Worm (Caenorhabditis elegans) whole organism, young adult: ENCODE data around the gene F26A1.1.
A peak's percentile ranks its signal among the peaks of the same experiment; 100 is the strongest.

Experiments
- B0261.1 ChIP-seq: sonication (generic microtip); optimal IDR thresholded peaks from 2 replicates; lab custom pipeline; 2016; ENCODE audit warnings: mild to moderate bottlenecking, missing genetic modification characterization, moderate library complexity, missing compliant biosample characterization
- D2030.7 ChIP-seq: fragments of 200-800 bp; sonication (Bioruptor generic); IDR thresholded peaks from 2 replicates; pipeline ENCODE4 v1.3.6; 2022; ENCODE audit warnings: missing genetic modification reagents, missing genetic modification characterization, missing compliant biosample characterization
- F22D6.2 ChIP-seq: sonication (generic microtip); optimal IDR thresholded peaks from 2 replicates; lab custom pipeline; 2016; ENCODE audit warnings: mild to moderate bottlenecking, missing genetic modification characterization, missing compliant biosample characterization
- F55B11.4 ChIP-seq: sonication (generic microtip); optimal IDR thresholded peaks from 2 replicates; lab custom pipeline; 2016; ENCODE audit warnings: missing compliant biosample characterization, missing genetic modification characterization, borderline replicate concordance; ENCODE audit not compliant: insufficient read depth
- Y53G8AR.9 ChIP-seq: fragments of 200-800 bp; sonication (Bioruptor generic); conservative IDR thresholded peaks from 2 replicates; pipeline ENCODE4 v1.3.6; 2022; ENCODE audit warnings: missing genetic modification reagents, missing genetic modification characterization, missing compliant biosample characterization
- Y79H2A.3 ChIP-seq: fragments of 200-800 bp; sonication (Bioruptor generic); conservative IDR thresholded peaks from 2 replicates; pipeline ENCODE4 v1.3.6; 2022; ENCODE audit warnings: missing genetic modification reagents, missing genetic modification characterization, missing compliant biosample characterization
- akir-1 ChIP-seq: fragments of 200-800 bp; sonication (Bioruptor generic); optimal IDR thresholded peaks from 2 replicates; lab custom pipeline; 2018; ENCODE audit warnings: mild to moderate bottlenecking, missing genetic modification characterization, moderate library complexity, missing compliant biosample characterization
- aptf-2 ChIP-seq: fragments of 200-800 bp; sonication (Bioruptor generic); conservative IDR thresholded peaks from 2 replicates; pipeline ENCODE4 v1.3.6; 2022; ENCODE audit warnings: missing genetic modification reagents, missing genetic modification characterization, missing compliant biosample characterization
- atf-7 ChIP-seq: sonication (generic microtip); optimal IDR thresholded peaks from 2 replicates; lab custom pipeline; 2017; ENCODE audit warnings: mild to moderate bottlenecking, missing genetic modification characterization, missing compliant biosample characterization
- athp-1 ChIP-seq: sonication (generic microtip); optimal IDR thresholded peaks from 2 replicates; lab custom pipeline; 2017; ENCODE audit warnings: mild to moderate bottlenecking, missing genetic modification characterization, missing compliant biosample characterization
- attf-3 ChIP-seq: fragments of 200-800 bp; sonication (Bioruptor generic); conservative IDR thresholded peaks from 2 replicates; pipeline ENCODE4 v1.3.6; 2022; ENCODE audit warnings: missing genetic modification reagents, missing genetic modification characterization, missing compliant biosample characterization
- bed-2 ChIP-seq: fragments of 200-800 bp; sonication (Bioruptor generic); IDR thresholded peaks from 2 replicates; pipeline ENCODE4 v1.3.6; 2022; ENCODE audit warnings: missing genetic modification reagents, missing genetic modification characterization, missing compliant biosample characterization
- ceh-79 ChIP-seq: sonication (generic microtip); optimal IDR thresholded peaks from 2 replicates; lab custom pipeline; 2017; ENCODE audit warnings: mild to moderate bottlenecking, missing genetic modification characterization, missing compliant biosample characterization
- ceh-91 ChIP-seq: fragments of 200-800 bp; sonication (Bioruptor generic); IDR thresholded peaks from 2 replicates; pipeline ENCODE4 v1.3.6; 2022; ENCODE audit warnings: missing genetic modification reagents, missing genetic modification characterization, missing compliant biosample characterization
- die-1 ChIP-seq: sonication (generic microtip); optimal IDR thresholded peaks from 2 replicates; lab custom pipeline; 2016; ENCODE audit warnings: missing genotype, mild to moderate bottlenecking, missing genetic modification characterization, missing compliant biosample characterization
- dox-1 ChIP-seq: fragments of 200-800 bp; sonication (Bioruptor generic); IDR thresholded peaks from 2 replicates; pipeline ENCODE4 v1.3.6; 2022; ENCODE audit warnings: missing genetic modification reagents, missing genetic modification characterization, missing compliant biosample characterization
- dpl-1 ChIP-seq: fragments of 150-350 bp; optimal IDR thresholded peaks from 2 replicates; lab custom pipeline; 2014; ENCODE audit warnings: missing biosample characterization, missing genetic modification reagents, missing genetic modification characterization
- efl-1 ChIP-seq: fragments of 150-350 bp; optimal IDR thresholded peaks from 2 replicates; lab custom pipeline; 2014; ENCODE audit warnings: missing biosample characterization, missing genetic modification reagents, missing genetic modification characterization
- ekl-4 ChIP-seq: fragments of 200-800 bp; sonication (Bioruptor generic); IDR thresholded peaks from 2 replicates; pipeline ENCODE4 v1.3.6; 2022; ENCODE audit warnings: missing genetic modification reagents, missing genetic modification characterization, missing compliant biosample characterization
- hlh-12 ChIP-seq: sonication (generic microtip); optimal IDR thresholded peaks from 2 replicates; lab custom pipeline; 2016; ENCODE audit warnings: missing genetic modification characterization, missing compliant biosample characterization
- hrde-1 ChIP-seq: sonication (generic microtip); optimal IDR thresholded peaks from 2 replicates; lab custom pipeline; 2016; ENCODE audit warnings: missing genetic modification characterization, mild to moderate bottlenecking, missing compliant biosample characterization, moderate library complexity, missing genotype, missing genetic modification reagents, borderline replicate concordance
- hsf-1 ChIP-seq: fragments of 200-800 bp; sonication (Bioruptor generic); IDR thresholded peaks from 2 replicates; pipeline ENCODE4 v1.3.6; 2022; ENCODE audit warnings: missing genetic modification reagents, missing genetic modification characterization, missing compliant biosample characterization
- let-526 ChIP-seq: fragments of 200-800 bp; sonication (Bioruptor generic); IDR thresholded peaks from 2 replicates; pipeline ENCODE4 v1.3.6; 2022; ENCODE audit warnings: missing genetic modification reagents, missing genetic modification characterization, missing compliant biosample characterization
- lin-26 ChIP-seq: fragments of 200-800 bp; sonication (Bioruptor generic); IDR thresholded peaks from 2 replicates; pipeline ENCODE4 v1.3.6; 2022; ENCODE audit warnings: missing genetic modification reagents, missing genetic modification characterization, missing compliant biosample characterization
- lin-40 ChIP-seq: sonication (generic microtip); optimal IDR thresholded peaks from 2 replicates; lab custom pipeline; 2016; ENCODE audit warnings: missing genetic modification characterization, mild to moderate bottlenecking, missing compliant biosample characterization, missing genotype, missing genetic modification reagents
- lin-54 ChIP-seq: fragments of 200-800 bp; sonication (Bioruptor generic); optimal IDR thresholded peaks from 2 replicates; lab custom pipeline; 2018; ENCODE audit warnings: mild to moderate bottlenecking, missing genetic modification characterization, missing compliant biosample characterization
- lir-1 ChIP-seq: fragments of 200-800 bp; sonication (Bioruptor generic); conservative IDR thresholded peaks from 2 replicates; pipeline ENCODE4 v1.3.6; 2022; ENCODE audit warnings: missing genetic modification reagents, missing genetic modification characterization, missing compliant biosample characterization
- lsl-1 ChIP-seq: fragments of 200-800 bp; sonication (Bioruptor generic); optimal IDR thresholded peaks from 2 replicates; lab custom pipeline; 2018; ENCODE audit warnings: mild to moderate bottlenecking, missing genetic modification characterization, moderate library complexity, missing compliant biosample characterization
- lsy-27 ChIP-seq: sonication (generic microtip); optimal IDR thresholded peaks from 2 replicates; lab custom pipeline; 2017; ENCODE audit warnings: missing genetic modification characterization, mild to moderate bottlenecking, missing compliant biosample characterization, antibody characterized with exemption, missing genotype, borderline replicate concordance; ENCODE audit not compliant: insufficient read depth
- madf-10 ChIP-seq: sonication (generic microtip); optimal IDR thresholded peaks from 2 replicates; lab custom pipeline; 2016; ENCODE audit warnings: mild to moderate bottlenecking, missing genetic modification characterization, missing compliant biosample characterization
- madf-6 ChIP-seq: fragments of 200-800 bp; sonication (Bioruptor generic); IDR thresholded peaks from 2 replicates; pipeline ENCODE4 v1.3.6; 2022; ENCODE audit warnings: missing genetic modification reagents, missing genetic modification characterization, missing compliant biosample characterization
- madf-8 ChIP-seq: fragments of 200-800 bp; sonication (Bioruptor generic); conservative IDR thresholded peaks from 2 replicates; pipeline ENCODE4 v1.3.6; 2022; ENCODE audit warnings: missing genetic modification reagents, missing genetic modification characterization, missing compliant biosample characterization
- mcd-1 ChIP-seq: fragments of 200-800 bp; sonication (Bioruptor generic); IDR thresholded peaks from 2 replicates; pipeline ENCODE4 v1.3.6; 2022; ENCODE audit warnings: missing genetic modification reagents, missing genetic modification characterization, missing compliant biosample characterization
- mel-28 ChIP-seq: sonication (generic microtip); optimal IDR thresholded peaks from 2 replicates; lab custom pipeline; 2016; ENCODE audit warnings: borderline replicate concordance, mild to moderate bottlenecking, missing genetic modification characterization, missing compliant biosample characterization
- nfya-2 ChIP-seq: fragments of 200-800 bp; sonication (Bioruptor generic); IDR thresholded peaks from 2 replicates; pipeline ENCODE4 v1.3.6; 2022; ENCODE audit warnings: missing genetic modification reagents, missing genetic modification characterization, missing compliant biosample characterization
- nhr-179 ChIP-seq: sonication (generic microtip); optimal IDR thresholded peaks from 2 replicates; lab custom pipeline; 2016; ENCODE audit warnings: mild to moderate bottlenecking, missing genetic modification characterization, missing compliant biosample characterization
- nhr-80 ChIP-seq: sonication (generic microtip); optimal IDR thresholded peaks from 2 replicates; lab custom pipeline; 2016; ENCODE audit warnings: missing genetic modification characterization, missing compliant biosample characterization
- nhr-90 ChIP-seq: sonication (generic microtip); optimal IDR thresholded peaks from 2 replicates; lab custom pipeline; 2016; ENCODE audit warnings: missing genotype, mild to moderate bottlenecking, missing genetic modification characterization, missing compliant biosample characterization
- rec-8 ChIP-seq, 2 experiments: sonication (generic microtip); optimal IDR thresholded peaks; 2 replicates each; lab custom pipeline; 2016; ENCODE audit warnings: mild to moderate bottlenecking in 2 of 2, missing genetic modification characterization in 2 of 2, missing genetic modification reagents in 2 of 2, missing genotype in 2 of 2, missing biosample characterization in 1 of 2, missing compliant biosample characterization in 1 of 2, moderate library complexity in 1 of 2
- sea-2 ChIP-seq: fragments of 200-800 bp; sonication (Bioruptor generic); IDR thresholded peaks from 2 replicates; pipeline ENCODE4 v1.3.6; 2022; ENCODE audit warnings: missing genetic modification characterization, missing compliant biosample characterization
- snpc-1.1 ChIP-seq: sonication (generic microtip); optimal IDR thresholded peaks from 2 replicates; lab custom pipeline; 2017; ENCODE audit warnings: missing genetic modification characterization, mild to moderate bottlenecking, missing compliant biosample characterization, antibody characterized with exemption, moderate library complexity, missing genotype, missing genetic modification reagents; ENCODE audit not compliant: insufficient read depth
- snpc-1.3 ChIP-seq: sonication (generic microtip); optimal IDR thresholded peaks from 2 replicates; lab custom pipeline; 2017; ENCODE audit warnings: missing genetic modification characterization, mild to moderate bottlenecking, missing compliant biosample characterization, antibody characterized with exemption, moderate library complexity, missing genotype, missing genetic modification reagents; ENCODE audit not compliant: insufficient read depth
- snpc-3.4 ChIP-seq: sonication (generic microtip); optimal IDR thresholded peaks from 2 replicates; lab custom pipeline; 2017; ENCODE audit warnings: missing genetic modification characterization, mild to moderate bottlenecking, missing compliant biosample characterization, antibody characterized with exemption, moderate library complexity, missing genotype, missing genetic modification reagents
- snpc-4 ChIP-seq, 5 experiments: fragments of 150-350 bp in 1 of 5; sonication (generic microtip) in 4 of 5; optimal IDR thresholded peaks; 2 replicates each; lab custom pipeline; 2014 to 2018; ENCODE audit warnings: missing genetic modification characterization in 5 of 5, missing biosample characterization in 3 of 5, antibody characterized with exemption in 2 of 5, mild to moderate bottlenecking in 2 of 5, missing compliant biosample characterization in 2 of 5, missing genotype in 2 of 5, moderate library complexity in 2 of 5, missing genetic modification reagents in 1 of 5
- tbp1 ChIP-seq: fragments of 200-800 bp; sonication (Bioruptor generic); optimal IDR thresholded peaks from 2 replicates; lab custom pipeline; 2018; ENCODE audit warnings: mild to moderate bottlenecking, missing genetic modification characterization, missing compliant biosample characterization
- ztf-18 ChIP-seq: sonication (generic microtip); optimal IDR thresholded peaks from 2 replicates; lab custom pipeline; 2016; ENCODE audit warnings: missing genotype, mild to moderate bottlenecking, missing genetic modification characterization, missing compliant biosample characterization
- ztf-3 ChIP-seq: fragments of 200-800 bp; sonication (Bioruptor generic); optimal IDR thresholded peaks from 2 replicates; lab custom pipeline; 2018; ENCODE audit warnings: mild to moderate bottlenecking, missing genetic modification characterization, missing compliant biosample characterization

The F26A1.1 gene

DNA sequence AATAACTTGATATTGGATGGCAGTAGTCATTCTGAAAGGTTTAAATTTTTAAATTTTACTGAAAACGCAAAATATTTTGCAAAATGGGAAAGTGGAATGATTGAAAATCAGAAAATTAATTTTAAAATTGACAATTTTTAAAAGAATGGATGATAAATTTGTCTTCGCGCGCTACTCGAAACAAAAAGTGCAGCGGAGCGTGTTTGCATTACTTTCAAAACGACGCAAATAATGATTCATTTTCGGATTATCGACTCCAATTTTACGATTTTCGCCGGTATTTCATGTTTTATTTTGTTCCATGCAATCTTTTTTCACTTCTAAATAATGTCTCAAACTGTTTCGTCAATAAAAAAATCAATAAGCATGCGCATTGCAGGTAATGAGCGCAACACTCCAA lies 28.0 kb downstream of the F26A1.1 start, which contains the start of the genes tost-1 and arx-6 (continued):
- TF ChIP-seq D2030.7 (GFP tag; lab: Robert Waterston, UW) (peak; percentile 48; the same call in 1 of the 2 replicates), efl-1 (peak; percentile 76), snpc-4 (GFP tag; optimal IDR thresholded peaks at IDR 0.05; lab: Kevin White, UChicago) (no peak), snpc-4 (tag; optimal IDR thresholded peaks at IDR 0.05; lab: Kevin White, UChicago) (no peak), nfya-2 (no peak), lir-1 (GFP tag; lab: Robert Waterston, UW) (no peak), lin-54 (GFP tag; lab: Kevin White, UChicago) (peak; percentile 69), Y53G8AR.9 (no peak), lin-26 (no peak), lin-40 (tag; lab: Kevin White, UChicago) (no peak), madf-10 (tag; lab: Kevin White, UChicago) (no peak), madf-6 (peak; percentile 63), akir-1 (no peak), atf-7 (tag; lab: Kevin White, UChicago) (no peak), attf-3 (GFP tag; lab: Robert Waterston, UW) (no peak), lsy-27 (tag; lab: Kevin White, UChicago) (no peak), ztf-3 (GFP tag; lab: Kevin White, UChicago) (no peak), F55B11.4 (no peak), rec-8 (tag; optimal IDR thresholded peaks at IDR 0.05; lab: Kevin White, UChicago) (no peak), die-1 (no peak), snpc-1.1 (tag; lab: Kevin White, UChicago) (no peak), mcd-1 (GFP tag; lab: Robert Waterston, UW) (peak; percentile 86), F22D6.2 (tag; lab: Kevin White, UChicago) (no peak), dpl-1 (peak; percentile 44), nhr-90 (no peak), nhr-179 (tag; lab: Kevin White, UChicago) (no peak), ceh-79 (tag; lab: Kevin White, UChicago) (no peak), tbp1 (GFP tag; lab: Kevin White, UChicago) (no peak), Y79H2A.3 (GFP tag; lab: Robert Waterston, UW) (no peak), athp-1 (no peak), mel-28 (tag; lab: Kevin White, UChicago) (no peak), dox-1 (GFP tag; lab: Robert Waterston, UW) (0 out of 2 replicates have a peak, but pooled peaks have one; percentile 11), snpc-3.4 (tag; lab: Kevin White, UChicago) (no peak), sea-2 (GFP tag; lab: Robert Waterston, UW) (no peak), lsl-1 (GFP tag; lab: Kevin White, UChicago) (peak; percentile 37), snpc-1.3 (no peak), ceh-91 (GFP tag; lab: Robert Waterston, UW) (no peak), hrde-1 (tag; lab: Kevin White, UChicago) (no peak), aptf-2 (GFP tag; lab: Robert Waterston, UW) (no peak), B0261.1 (tag; lab: Kevin White, UChicago) (no peak), hsf-1 (GFP tag; lab: Robert Waterston, UW) (no peak), hlh-12 (tag; lab: Kevin White, UChicago) (no peak), nhr-80 (no peak), madf-8 (GFP tag; lab: Robert Waterston, UW) (no peak), let-526 (GFP tag; lab: Robert Waterston, UW) (no peak), ekl-4 (GFP tag; lab: Robert Waterston, UW) (no peak), bed-2 (GFP tag; lab: Robert Waterston, UW) (no peak), ztf-18 (tag; lab: Kevin White, UChicago) (no peak)
